Fruit fly (Drosophila melanogaster) whole organism, embryonic: Measurements from ENCODE around the gene salr.

Experiments used
- Abd-B ChIP-seq: fragments of 200-800 bp; sonication (Bioruptor generic); optimal IDR thresholded peaks from 2 replicates; lab custom pipeline; 2018; ENCODE audit warnings: missing biosample characterization, mild to moderate bottlenecking, missing genetic modification characterization, moderate library complexity
- Asciz ChIP-seq: fragments of 200-800 bp; sonication (Bioruptor generic); optimal IDR thresholded peaks from 2 replicates; lab custom pipeline; 2017; ENCODE audit warnings: missing biosample characterization, mild to moderate bottlenecking, missing genetic modification characterization, missing genetic modification reagents
- CG10543 ChIP-seq: fragments of 200-800 bp; sonication (Bioruptor generic); optimal IDR thresholded peaks from 3 replicates; lab custom pipeline; 2017; ENCODE audit warnings: missing biosample characterization, mild to moderate bottlenecking, missing genetic modification characterization, moderate library complexity
- CG11504 ChIP-seq: fragments of 200-800 bp; sonication (Bioruptor generic); optimal IDR thresholded peaks from 3 replicates; lab custom pipeline; 2019; ENCODE audit warnings: missing biosample characterization, mild to moderate bottlenecking, missing genetic modification characterization, moderate library complexity
- CG12071 ChIP-seq: fragments of 200-800 bp; sonication (Bioruptor generic); optimal IDR thresholded peaks from 3 replicates; lab custom pipeline; 2018; ENCODE audit warnings: missing biosample characterization, mild to moderate bottlenecking, missing genetic modification characterization
- CG12219 ChIP-seq: fragments of 200-800 bp; sonication (Bioruptor generic); optimal IDR thresholded peaks from 3 replicates; lab custom pipeline; 2018; ENCODE audit warnings: missing biosample characterization, mild to moderate bottlenecking, missing genetic modification characterization
- CG1233 ChIP-seq: fragments of 200-800 bp; sonication (Bioruptor generic); optimal IDR thresholded peaks from 4 replicates; lab custom pipeline; 2018; ENCODE audit warnings: missing biosample characterization, mild to moderate bottlenecking, missing genetic modification characterization
- CG13287 ChIP-seq: fragments of 200-800 bp; sonication (Bioruptor generic); IDR thresholded peaks from 2 replicates; pipeline ENCODE4 v1.3.6; 2022; ENCODE audit warnings: missing biosample characterization, missing genetic modification characterization; ENCODE audit not compliant: partially characterized antibody
- CG13424 ChIP-seq: fragments of 200-800 bp; sonication (Bioruptor generic); optimal IDR thresholded peaks from 2 replicates; lab custom pipeline; 2019; ENCODE audit warnings: missing biosample characterization, mild to moderate bottlenecking, missing genetic modification characterization, moderate library complexity
- CG13775 ChIP-seq: fragments of 200-800 bp; sonication (Bioruptor generic); optimal IDR thresholded peaks from 3 replicates; lab custom pipeline; 2017; ENCODE audit warnings: missing biosample characterization, mild to moderate bottlenecking, missing genetic modification characterization
- CG13894 ChIP-seq: fragments of 200-800 bp; sonication (Bioruptor generic); optimal IDR thresholded peaks from 3 replicates; lab custom pipeline; 2018; ENCODE audit warnings: missing biosample characterization, mild to moderate bottlenecking, missing genetic modification characterization, moderate library complexity
- CG14050 ChIP-seq: fragments of 200-800 bp; sonication (Bioruptor generic); IDR thresholded peaks from 3 replicates; pipeline ENCODE4 v1.3.6; 2022; ENCODE audit warnings: missing biosample characterization, missing genetic modification characterization
- CG17568 ChIP-seq: fragments of 200-800 bp; sonication (Bioruptor generic); optimal IDR thresholded peaks from 2 replicates; lab custom pipeline; 2018; ENCODE audit warnings: missing biosample characterization, mild to moderate bottlenecking, missing genetic modification characterization, moderate library complexity
- CG17912 ChIP-seq: fragments of 200-800 bp; sonication (Bioruptor generic); optimal IDR thresholded peaks from 2 replicates; lab custom pipeline; 2018; ENCODE audit warnings: missing biosample characterization, mild to moderate bottlenecking, missing genetic modification characterization
- CG31224 ChIP-seq: fragments of 200-800 bp; sonication (Bioruptor generic); IDR thresholded peaks from 2 replicates; pipeline ENCODE4 v1.3.6; 2022; ENCODE audit warnings: missing biosample characterization, missing genetic modification characterization
- CG32532 ChIP-seq: fragments of 200-800 bp; sonication (Bioruptor generic); IDR thresholded peaks from 2 replicates; pipeline ENCODE4 v1.3.6; 2022; ENCODE audit warnings: missing biosample characterization, missing genetic modification characterization
- CG3407 ChIP-seq: fragments of 200-800 bp; sonication (Bioruptor generic); optimal IDR thresholded peaks from 2 replicates; lab custom pipeline; 2018; ENCODE audit warnings: missing biosample characterization, mild to moderate bottlenecking, missing genetic modification characterization
- CG4282 ChIP-seq: fragments of 200-800 bp; sonication (Bioruptor generic); optimal IDR thresholded peaks from 2 replicates; lab custom pipeline; 2016; ENCODE audit warnings: missing biosample characterization, missing genetic modification characterization
- CG4424 ChIP-seq: fragments of 200-800 bp; sonication (Bioruptor generic); optimal IDR thresholded peaks from 3 replicates; lab custom pipeline; 2016; ENCODE audit warnings: missing biosample characterization, missing genetic modification characterization
- CG7839 ChIP-seq: fragments of 200-800 bp; sonication (Bioruptor generic); optimal IDR thresholded peaks from 3 replicates; lab custom pipeline; 2018; ENCODE audit warnings: missing biosample characterization, mild to moderate bottlenecking, missing genetic modification characterization, moderate library complexity
- CTCF ChIP-seq: fragments of 200-800 bp; sonication (Bioruptor generic); optimal IDR thresholded peaks from 2 replicates; lab custom pipeline; 2017; ENCODE audit warnings: missing biosample characterization, mild to moderate bottlenecking, missing genetic modification characterization, moderate library complexity
- Dfd ChIP-seq, 2 experiments: fragments of >200 bp; optimal IDR thresholded peaks; 2 replicates each; lab custom pipeline; 2017; ENCODE audit warnings: missing biosample characterization in 2 of 2, missing genetic modification characterization in 2 of 2
- Doc2 ChIP-seq: fragments of 200-800 bp; sonication (Bioruptor generic); IDR thresholded peaks from 2 replicates; pipeline ENCODE4 v1.3.6; 2022; ENCODE audit warnings: missing biosample characterization, missing genetic modification characterization
- Dref ChIP-seq: fragments of 200-800 bp; sonication (Bioruptor generic); IDR thresholded peaks from 2 replicates; pipeline ENCODE4 v1.3.6; 2022; ENCODE audit warnings: missing biosample characterization, missing genetic modification characterization
- ERR ChIP-seq: fragments of 200-800 bp; sonication (Bioruptor generic); optimal IDR thresholded peaks from 2 replicates; lab custom pipeline; 2016; ENCODE audit warnings: missing biosample characterization, missing genetic modification characterization
- Elba2 ChIP-seq: fragments of 200-800 bp; sonication (Bioruptor generic); optimal IDR thresholded peaks from 3 replicates; lab custom pipeline; 2016; ENCODE audit warnings: missing biosample characterization, missing genetic modification characterization
- H2.0 ChIP-seq: fragments of 200-800 bp; sonication (Bioruptor generic); IDR thresholded peaks from 2 replicates; pipeline ENCODE4 v1.3.6; 2022; ENCODE audit warnings: missing biosample characterization, missing genetic modification characterization
- HmgZ ChIP-seq: fragments of 200-800 bp; sonication (Bioruptor generic); optimal IDR thresholded peaks from 2 replicates; lab custom pipeline; 2018; ENCODE audit warnings: missing biosample characterization, mild to moderate bottlenecking, missing genetic modification characterization
- Sox102F ChIP-seq: fragments of 200-800 bp; sonication (Bioruptor generic); optimal IDR thresholded peaks from 2 replicates; lab custom pipeline; 2018; ENCODE audit warnings: missing biosample characterization, mild to moderate bottlenecking, missing genetic modification characterization, moderate library complexity
- Xbp1 ChIP-seq: fragments of 200-800 bp; sonication (Bioruptor generic); optimal IDR thresholded peaks from 3 replicates; lab custom pipeline; 2016; ENCODE audit warnings: missing biosample characterization, mild to moderate bottlenecking, missing genetic modification characterization
- bsh ChIP-seq, 2 experiments: fragments of 200-800 bp; sonication (Bioruptor generic); optimal IDR thresholded peaks; 2 replicates each; lab custom pipeline; 2017 to 2018; ENCODE audit warnings: mild to moderate bottlenecking in 2 of 2, missing biosample characterization in 2 of 2, missing genetic modification characterization in 2 of 2, moderate library complexity in 1 of 2
- chif ChIP-seq, 2 experiments: fragments of 200-800 bp; sonication (Bioruptor generic); optimal IDR thresholded peaks; 3 replicates each; lab custom pipeline; 2016; ENCODE audit warnings: missing biosample characterization in 2 of 2, missing genetic modification characterization in 2 of 2
- ci ChIP-seq: fragments of 200-800 bp; sonication (Bioruptor generic); IDR thresholded peaks from 3 replicates; pipeline ENCODE4 v1.3.6; 2022; ENCODE audit warnings: missing biosample characterization, missing genetic modification characterization
- dimm ChIP-seq: fragments of 200-800 bp; sonication (Bioruptor generic); IDR thresholded peaks from 2 replicates; pipeline ENCODE4 v1.3.6; 2022; ENCODE audit warnings: missing biosample characterization, missing genetic modification characterization
- fd3F ChIP-seq: fragments of 200-800 bp; sonication (Bioruptor generic); optimal IDR thresholded peaks from 2 replicates; lab custom pipeline; 2018; ENCODE audit warnings: missing biosample characterization, mild to moderate bottlenecking, missing genetic modification characterization, moderate library complexity
- gem ChIP-seq: fragments of 200-800 bp; sonication (Bioruptor generic); optimal IDR thresholded peaks from 2 replicates; lab custom pipeline; 2019; ENCODE audit warnings: missing biosample characterization, mild to moderate bottlenecking, missing genetic modification characterization, moderate library complexity
- grau ChIP-seq: fragments of 200-800 bp; optimal IDR thresholded peaks from 3 replicates; lab custom pipeline; 2019; ENCODE audit warnings: missing biosample characterization, mild to moderate bottlenecking, missing genetic modification characterization, moderate library complexity
- grn ChIP-seq: fragments of 200-800 bp; sonication (Bioruptor generic); optimal IDR thresholded peaks from 3 replicates; lab custom pipeline; 2017; ENCODE audit warnings: missing biosample characterization, missing genetic modification characterization
- insv ChIP-seq, 2 experiments: fragments of 200-800 bp; sonication (Bioruptor generic); optimal IDR thresholded peaks; 3 replicates each; lab custom pipeline; 2016 to 2018; ENCODE audit warnings: missing biosample characterization in 2 of 2, missing genetic modification characterization in 2 of 2
- ken ChIP-seq: fragments of 200-800 bp; sonication (Bioruptor generic); IDR thresholded peaks from 3 replicates; pipeline ENCODE4 v1.3.6; 2022; ENCODE audit warnings: missing biosample characterization, missing genetic modification characterization
- knrl ChIP-seq: fragments of 200-800 bp; sonication (Bioruptor generic); IDR thresholded peaks from 3 replicates; pipeline ENCODE4 v1.3.6; 2022; ENCODE audit warnings: missing biosample characterization, missing genetic modification characterization; ENCODE audit not compliant: partially characterized antibody
- lbe ChIP-seq: fragments of 200-800 bp; sonication (Bioruptor generic); optimal IDR thresholded peaks from 2 replicates; lab custom pipeline; 2016; ENCODE audit warnings: missing biosample characterization, mild to moderate bottlenecking, missing genetic modification characterization
- lilli ChIP-seq: fragments of 200-800 bp; sonication (Bioruptor generic); optimal IDR thresholded peaks from 3 replicates; lab custom pipeline; 2016; ENCODE audit warnings: missing biosample characterization, missing genetic modification characterization
- maf-S ChIP-seq: fragments of 200-800 bp; sonication (Bioruptor generic); optimal IDR thresholded peaks from 2 replicates; lab custom pipeline; 2016; ENCODE audit warnings: missing biosample characterization, missing genetic modification characterization
- nmo ChIP-seq: fragments of 200-800 bp; sonication (Bioruptor generic); optimal IDR thresholded peaks from 2 replicates; lab custom pipeline; 2018; ENCODE audit warnings: missing biosample characterization, mild to moderate bottlenecking, missing genetic modification characterization, moderate library complexity
- pnt ChIP-seq: fragments of 200-800 bp; sonication (Bioruptor generic); optimal IDR thresholded peaks from 3 replicates; lab custom pipeline; 2016; ENCODE audit warnings: missing biosample characterization, missing genetic modification characterization
- sc ChIP-seq, 3 experiments: fragments of >200 bp in 2 of 3; fragments of 200-800 bp in 1 of 3; sonication (Bioruptor generic) in 1 of 3; optimal IDR thresholded peaks; 2 replicates in 2 of 3; 3 replicates in 1 of 3; lab custom pipeline; 2017; ENCODE audit warnings: mild to moderate bottlenecking in 1 of 3, missing biosample characterization in 1 of 3, missing genetic modification characterization in 1 of 3, missing genetic modification reagents in 1 of 3
- unpg ChIP-seq: fragments of 200-800 bp; sonication (Bioruptor generic); optimal IDR thresholded peaks from 3 replicates; lab custom pipeline; 2018; ENCODE audit warnings: missing biosample characterization, mild to moderate bottlenecking, missing genetic modification characterization, moderate library complexity
- usp ChIP-seq: fragments of >200 bp; optimal IDR thresholded peaks from 2 replicates; lab custom pipeline; 2017; ENCODE audit warnings: missing biosample characterization, missing genetic modification characterization
- z ChIP-seq: fragments of 200-800 bp; sonication (Bioruptor generic); IDR thresholded peaks from 3 replicates; pipeline ENCODE4 v1.3.6; 2022; ENCODE audit warnings: missing biosample characterization, missing genetic modification characterization

salr gene

DNA sequence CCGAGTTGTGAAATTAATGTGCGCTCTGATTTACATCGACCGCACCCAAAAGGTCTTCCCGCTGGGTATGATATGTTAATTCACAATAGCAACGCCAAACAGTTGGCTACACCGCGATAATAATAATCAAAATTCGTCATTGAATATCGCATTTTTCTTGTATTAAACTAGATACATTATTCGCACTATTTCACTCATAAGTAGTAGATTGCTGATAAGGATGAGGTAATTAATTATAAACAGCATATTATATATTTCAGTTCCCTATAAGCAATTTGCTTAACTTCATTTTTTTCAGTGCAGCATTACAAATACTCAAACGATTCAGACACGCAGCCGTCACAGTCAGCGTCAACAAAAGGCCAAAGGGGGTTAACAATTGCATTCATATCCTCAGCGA, 35.4 kb downstream of the salr start (continued):
- TF ChIP-seq grau (tag; lab: Kevin White, UChicago) (peak; percentile 46), ci (peak; percentile 73; the same call in 2 of the 3 replicates), Elba2 (no peak), pnt (GFP tag; lab: Kevin White, UChicago) (no peak), CG13424 (tag; lab: Kevin White, UChicago) (peak; percentile 38), ERR (GFP tag; lab: Kevin White, UChicago) (no peak), ken (GFP tag; lab: Robert Waterston, UW) (peak; percentile 39; the same call in 1 of the 3 replicates), unpg (peak; percentile 60), Asciz (GFP tag; lab: Kevin White, UChicago) (no peak), grn (no peak), CG13775 (GFP tag; lab: Kevin White, UChicago) (peak; percentile 5), sc (optimal IDR thresholded peaks at IDR 0.05; lab: Kevin White, UChicago) (no peak), sc (GFP tag; optimal IDR thresholded peaks at IDR 0.05; lab: Kevin White, UChicago) (peak; percentile 17), H2.0 (peak; percentile 14; the same call in 1 of the 2 replicates), CG3407 (GFP tag; lab: Kevin White, UChicago) (peak; percentile 7), bsh (GFP tag; optimal IDR thresholded peaks at IDR 0.05; lab: Kevin White, UChicago) (peak in 1 of 2 experiments; percentile 52), lilli (GFP tag; lab: Kevin White, UChicago) (peak; percentile 6), z (GFP tag; lab: Robert Waterston, UW) (no peak), CG12219 (GFP tag; lab: Kevin White, UChicago) (peak; percentile 20), CG14050 (GFP tag; lab: Robert Waterston, UW) (peak; percentile 36; the same call in 1 of the 3 replicates), chif (GFP tag; optimal IDR thresholded peaks at IDR 0.05; lab: Kevin White, UChicago) (peak; percentile 52 to 56), Xbp1 (GFP tag; lab: Kevin White, UChicago) (peak; percentile 34)

DNA sequence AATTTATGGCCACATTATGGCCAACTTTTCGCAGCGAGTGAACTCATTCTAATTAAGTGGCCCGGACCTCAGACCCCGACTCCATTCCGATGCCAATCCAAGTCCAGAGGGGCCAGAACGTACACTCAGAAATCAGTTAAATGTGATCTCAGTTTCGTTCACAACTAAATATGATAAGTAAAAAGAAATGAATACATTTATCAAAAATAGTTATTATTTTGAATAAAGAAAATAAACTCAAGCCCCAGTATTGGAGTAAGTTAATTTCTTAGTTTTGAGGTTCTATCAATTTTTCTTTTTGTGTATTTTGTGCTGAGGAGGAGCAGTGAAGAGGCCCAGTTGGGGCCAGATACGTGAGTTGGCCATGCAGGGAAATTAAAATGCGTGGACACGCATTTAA, 37.0 kb downstream of the salr start:
- TF ChIP-seq CG32532 (GFP tag; lab: Robert Waterston, UW) (no peak), CG17568 (no peak), Elba2 (no peak), CG13287 (GFP tag; lab: Robert Waterston, UW) (no peak), Doc2 (GFP tag; lab: Robert Waterston, UW) (no peak), nmo (no peak), usp (GFP tag; lab: Kevin White, UChicago) (no peak), insv (GFP tag; optimal IDR thresholded peaks at IDR 0.05; lab: Kevin White, UChicago) (no peak), CG17912 (GFP tag; lab: Kevin White, UChicago) (no peak), Dfd (GFP tag; optimal IDR thresholded peaks at IDR 0.05; lab: Kevin White, UChicago) (no peak), gem (tag; lab: Kevin White, UChicago) (peak; percentile 38), CG1233 (GFP tag; lab: Kevin White, UChicago) (no peak), CG7839 (tag; lab: Kevin White, UChicago) (peak; percentile 7), Sox102F (GFP tag; lab: Kevin White, UChicago) (peak; percentile 5), CG10543 (GFP tag; lab: Kevin White, UChicago) (no peak), bsh (GFP tag; optimal IDR thresholded peaks at IDR 0.05; lab: Kevin White, UChicago) (peak in 1 of 2 experiments; percentile 5), Dref (GFP tag; lab: Robert Waterston, UW) (no peak), lbe (peak; percentile 57), fd3F (no peak), knrl (GFP tag; lab: Robert Waterston, UW) (no peak), CG11504 (peak; percentile 23), CG31224 (GFP tag; lab: Robert Waterston, UW) (no peak), CTCF (no peak), CG4424 (GFP tag; lab: Kevin White, UChicago) (no peak), Abd-B (GFP tag; lab: Kevin White, UChicago) (no peak), CG13894 (tag; lab: Kevin White, UChicago) (no peak), CG4282 (GFP tag; lab: Kevin White, UChicago) (no peak), dimm (GFP tag; lab: Robert Waterston, UW) (no peak), maf-S (GFP tag; lab: Kevin White, UChicago) (no peak), CG12071 (GFP tag; lab: Kevin White, UChicago) (no peak), HmgZ (tag; lab: Kevin White, UChicago) (no peak)
